Worm (Caenorhabditis elegans) whole organism, young adult: ENCODE data around the gene fos-1.

Experiments used
- C06A6.2 ChIP-seq: fragments of 200-800 bp; sonication (Bioruptor generic); conservative IDR thresholded peaks from 2 replicates; pipeline ENCODE4 v1.3.6; 2022; ENCODE audit warnings: missing genetic modification characterization, missing compliant biosample characterization
- F10E7.11 ChIP-seq: sonication (generic microtip); optimal IDR thresholded peaks from 2 replicates; lab custom pipeline; 2017; ENCODE audit warnings: mild to moderate bottlenecking, missing genetic modification characterization, moderate library complexity, missing compliant biosample characterization
- F23B12.7 ChIP-seq: sonication (generic microtip); optimal IDR thresholded peaks from 2 replicates; lab custom pipeline; 2017; ENCODE audit warnings: missing genetic modification characterization, mild to moderate bottlenecking, missing compliant biosample characterization, antibody characterized with exemption, moderate library complexity; ENCODE audit not compliant: insufficient read depth
- Y53G8AR.9 ChIP-seq: fragments of 200-800 bp; sonication (Bioruptor generic); conservative IDR thresholded peaks from 2 replicates; pipeline ENCODE4 v1.3.6; 2022; ENCODE audit warnings: missing genetic modification reagents, missing genetic modification characterization, missing compliant biosample characterization
- attf-3 ChIP-seq: fragments of 200-800 bp; sonication (Bioruptor generic); conservative IDR thresholded peaks from 2 replicates; pipeline ENCODE4 v1.3.6; 2022; ENCODE audit warnings: missing genetic modification reagents, missing genetic modification characterization, missing compliant biosample characterization
- cebp-2 ChIP-seq: fragments of 200-800 bp; sonication (Bioruptor generic); IDR thresholded peaks from 2 replicates; pipeline ENCODE4 v1.3.6; 2022; ENCODE audit warnings: missing genetic modification characterization, missing compliant biosample characterization
- egl-18 ChIP-seq: fragments of 200-800 bp; sonication (Bioruptor generic); IDR thresholded peaks from 2 replicates; pipeline ENCODE4 v1.3.6; 2022; ENCODE audit warnings: missing genetic modification reagents, missing genetic modification characterization, missing compliant biosample characterization
- ets-4 ChIP-seq: fragments of 200-800 bp; sonication (Bioruptor generic); optimal IDR thresholded peaks from 2 replicates; lab custom pipeline; 2018; ENCODE audit warnings: mild to moderate bottlenecking, missing genetic modification characterization, missing compliant biosample characterization
- lin-35 ChIP-seq, 3 experiments: fragments of 150-350 bp in 2 of 3; sonication (generic microtip) in 1 of 3; optimal IDR thresholded peaks; 2 replicates each; lab custom pipeline; 2014 to 2018; ENCODE audit warnings: missing biosample characterization in 3 of 3, missing genetic modification characterization in 3 of 3, missing genetic modification reagents in 3 of 3
- rec-8 ChIP-seq, 2 experiments: sonication (generic microtip); optimal IDR thresholded peaks; 2 replicates each; lab custom pipeline; 2016; ENCODE audit warnings: mild to moderate bottlenecking in 2 of 2, missing genetic modification characterization in 2 of 2, missing genetic modification reagents in 2 of 2, missing genotype in 2 of 2, missing biosample characterization in 1 of 2, missing compliant biosample characterization in 1 of 2, moderate library complexity in 1 of 2
- snpc-4 ChIP-seq, 5 experiments: fragments of 150-350 bp in 1 of 5; sonication (generic microtip) in 4 of 5; optimal IDR thresholded peaks; 2 replicates each; lab custom pipeline; 2014 to 2018; ENCODE audit warnings: missing genetic modification characterization in 5 of 5, missing biosample characterization in 3 of 5, antibody characterized with exemption in 2 of 5, mild to moderate bottlenecking in 2 of 5, missing compliant biosample characterization in 2 of 5, missing genotype in 2 of 5, moderate library complexity in 2 of 5, missing genetic modification reagents in 1 of 5
- unc-62 ChIP-seq: fragments of 150-350 bp; optimal IDR thresholded peaks from 2 replicates; lab custom pipeline; 2014; ENCODE audit warnings: missing biosample characterization, missing genetic modification reagents, missing genetic modification characterization

- TF ChIP-seq lin-35 (GFP tag; optimal IDR thresholded peaks at IDR 0.05; lab: Kevin White, UChicago): peak in 1 of 3 experiments; percentile 69
- no peak for TF ChIP-seq rec-8 (tag; optimal IDR thresholded peaks at IDR 0.05; lab: Kevin White, UChicago)
- no peak for TF ChIP-seq ets-4 (GFP tag; lab: Kevin White, UChicago)
- peak; percentile 32 for TF ChIP-seq F23B12.7 (tag; lab: Kevin White, UChicago)
- no peak for TF ChIP-seq unc-62 (GFP tag; lab: Kevin White, UChicago)
- TF ChIP-seq C06A6.2 (GFP tag; lab: Robert Waterston, UW): no peak; the same call in 1 of the 2 replicates
- peak; percentile 99 for TF ChIP-seq attf-3
- no peak for TF ChIP-seq F10E7.11 (tag; lab: Kevin White, UChicago)
- TF ChIP-seq Y53G8AR.9: no peak
- TF ChIP-seq egl-18: no peak
- TF ChIP-seq cebp-2 (GFP tag; lab: Robert Waterston, UW): no peak
- no peak for TF ChIP-seq snpc-4 (GFP tag; optimal IDR thresholded peaks at IDR 0.05; lab: Kevin White, UChicago)
- TF ChIP-seq snpc-4 (tag; optimal IDR thresholded peaks at IDR 0.05; lab: Kevin White, UChicago): peak in 3 of 4 experiments; percentile 3 to 66 (median 22)
Observed at ce11 chrV:6017630-6018029, 14.2 kb downstream of the fos-1 start, which contains the start of the genes rpt-2 and aps-1.
